Worm (Caenorhabditis elegans): ENCODE data around the gene K09D9.1.

Gene K09D9.1

ce11 chrV:4021776-4022175, 3.1 kb upstream of the K09D9.1 start, which contains the start of gene K09D9.14:
Gene K09D9.14 (minus strand): TSS chrV:4021876.
- no peak for TF ChIP-seq ref-1 (GFP tag; conservative IDR thresholded peaks at IDR 0.05)
- TF ChIP-seq klf-2 (GFP tag; conservative IDR thresholded peaks at IDR 0.05), result no peak
- no peak for TF ChIP-seq med-1 (GFP tag; optimal IDR thresholded peaks at IDR 0.05; ENCODE audit: insufficient read depth)
- TF ChIP-seq flt-1 (GFP tag; IDR thresholded peaks at IDR 0.05), result no peak
- no peak for TF ChIP-seq cog-1 (tag; optimal IDR thresholded peaks at IDR 0.05)
- no peak for TF ChIP-seq tab-1 (GFP tag; IDR thresholded peaks at IDR 0.05)
- TF ChIP-seq ztf-23 (GFP tag; IDR thresholded peaks at IDR 0.05), result no peak
- TF ChIP-seq T22C8.4 (GFP tag; IDR thresholded peaks at IDR 0.05), result no peak
- no peak for TF ChIP-seq ztf-29 (GFP tag; IDR thresholded peaks at IDR 0.05)

DNA sequence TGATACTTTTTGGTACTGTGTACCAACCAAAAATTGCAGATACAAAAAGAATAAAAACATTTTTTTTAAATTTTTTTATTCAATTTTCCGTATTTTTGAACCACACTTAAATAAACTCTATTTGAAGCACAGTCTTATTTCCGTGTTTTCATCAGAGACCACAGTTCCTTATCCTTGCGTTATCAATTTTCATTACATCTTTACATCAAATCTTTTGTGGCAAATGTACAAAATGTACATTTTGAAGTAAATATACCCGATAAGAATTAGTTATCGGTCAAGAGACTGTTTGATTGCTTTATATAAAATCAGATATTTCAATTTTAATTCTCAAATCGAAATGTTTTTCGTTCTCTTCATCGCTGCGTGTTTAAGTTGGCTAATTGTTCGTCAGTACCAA, 2.5 kb upstream of the K09D9.1 start, which contains the start of gene cyp-35A3:
Gene cyp-35A3, plus strand, starts transcription at position 301 of the 400 bp plus-strand sequence.
- no peak for TF ChIP-seq klf-2 (GFP tag; conservative IDR thresholded peaks at IDR 0.05)
- no peak for TF ChIP-seq ref-1 (GFP tag; conservative IDR thresholded peaks at IDR 0.05)
- TF ChIP-seq ztf-29 (GFP tag; IDR thresholded peaks at IDR 0.05), result no peak
- no peak for TF ChIP-seq cog-1 (tag; optimal IDR thresholded peaks at IDR 0.05)
- no peak for TF ChIP-seq flt-1 (GFP tag; IDR thresholded peaks at IDR 0.05)
- no peak for TF ChIP-seq tab-1 (GFP tag; IDR thresholded peaks at IDR 0.05)
- no peak for TF ChIP-seq med-1 (GFP tag; optimal IDR thresholded peaks at IDR 0.05; ENCODE audit: insufficient read depth)
- no peak for TF ChIP-seq ztf-23 (GFP tag; IDR thresholded peaks at IDR 0.05)

DNA sequence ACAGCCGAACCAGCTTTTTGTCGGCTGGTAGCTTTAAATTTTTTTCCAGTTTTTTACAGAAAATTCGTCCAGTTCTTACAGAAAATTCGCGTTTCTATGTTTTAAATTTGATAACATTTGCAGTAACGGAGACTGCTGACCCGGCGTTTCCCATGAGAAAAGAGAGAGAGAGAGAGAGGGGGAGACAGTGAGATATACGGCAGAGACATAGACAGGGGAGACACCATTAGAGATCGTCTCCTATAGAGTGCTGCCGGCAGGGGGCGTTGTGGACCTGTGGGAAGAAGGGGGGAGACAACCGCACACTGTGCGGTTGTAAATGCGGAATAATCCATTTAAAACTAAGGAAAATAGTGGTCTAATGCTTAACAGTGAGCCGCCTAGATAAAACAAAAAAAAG, 4.8 kb downstream of the K09D9.1 start:
- TF ChIP-seq tab-1 (GFP tag; IDR thresholded peaks at IDR 0.05) (no peak), ztf-23 (GFP tag; IDR thresholded peaks at IDR 0.05) (no peak), med-1 (GFP tag; optimal IDR thresholded peaks at IDR 0.05; ENCODE audit: insufficient read depth) (peak; percentile 16), ztf-29 (GFP tag; IDR thresholded peaks at IDR 0.05) (no peak), klf-2 (GFP tag; conservative IDR thresholded peaks at IDR 0.05) (0 out of 2 replicates have a peak, but pooled peaks have one; percentile 48), ref-1 (GFP tag; conservative IDR thresholded peaks at IDR 0.05) (0 out of 2 replicates have a peak, but pooled peaks have one; percentile 4)

DNA sequence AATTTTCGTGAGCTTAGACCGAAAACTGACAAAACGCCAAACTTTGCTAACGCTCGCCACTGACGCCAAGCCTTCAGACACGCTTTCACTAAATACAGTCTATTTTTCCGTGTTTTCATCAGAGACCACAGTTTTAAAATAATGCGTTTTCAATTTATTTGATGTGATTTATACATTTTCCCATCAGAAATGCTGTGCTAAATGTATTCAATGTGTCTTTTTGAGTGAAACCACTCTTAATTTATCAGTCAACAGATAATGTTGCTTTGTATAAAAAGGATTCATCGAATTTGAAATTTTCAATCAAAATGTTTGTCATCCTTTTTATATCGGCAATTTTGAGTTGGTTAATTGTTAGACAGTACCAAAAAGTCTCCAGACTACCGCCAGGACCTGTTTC, 6.5 kb downstream of the K09D9.1 start, which contains the start of gene cyp-35A4:
Gene cyp-35A4, plus strand, starts transcription at position 301 of the 400 bp plus-strand sequence.
- TF ChIP-seq T22C8.4 (GFP tag; IDR thresholded peaks at IDR 0.05) (no peak), cog-1 (tag; optimal IDR thresholded peaks at IDR 0.05) (no peak)

DNA sequence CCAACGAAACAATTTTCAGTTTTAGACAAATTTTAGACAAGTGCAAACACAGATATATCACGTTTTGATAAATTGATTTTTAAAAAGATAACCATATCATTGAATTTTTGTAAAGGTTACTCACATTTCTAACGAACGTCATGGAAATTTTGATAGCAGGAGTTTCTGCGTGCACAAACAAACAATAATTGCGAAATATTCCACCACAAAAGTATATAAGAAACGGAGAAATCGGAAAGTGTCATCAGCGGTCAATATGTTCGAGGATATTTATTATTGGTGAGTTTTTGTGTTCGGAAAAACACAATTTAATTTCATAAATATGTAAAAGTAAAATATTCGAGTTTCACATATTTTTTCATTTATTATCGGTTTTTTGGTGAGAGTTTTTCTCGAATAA, 9.5 kb downstream of the K09D9.1 start, which contains the start of gene C49G7.7:
Gene C49G7.7, plus strand, starts transcription at position 174 of the 400 bp plus-strand sequence.
- no peak for TF ChIP-seq ztf-29 (GFP tag; IDR thresholded peaks at IDR 0.05)

ce11 chrV:4035811-4036210, 11.0 kb downstream of the K09D9.1 start, which contains the start of gene C49G7.13:
Gene C49G7.13 (plus strand): TSS chrV:4036111.
- no peak for TF ChIP-seq klf-2 (GFP tag; conservative IDR thresholded peaks at IDR 0.05)
- no peak for TF ChIP-seq ztf-29 (GFP tag; IDR thresholded peaks at IDR 0.05)
- no peak for TF ChIP-seq ztf-23 (GFP tag; IDR thresholded peaks at IDR 0.05)
- TF ChIP-seq flt-1 (GFP tag; IDR thresholded peaks at IDR 0.05), result no peak
- TF ChIP-seq cog-1 (tag; optimal IDR thresholded peaks at IDR 0.05), result no peak
- TF ChIP-seq tab-1 (GFP tag; IDR thresholded peaks at IDR 0.05), result no peak
- no peak for TF ChIP-seq ref-1 (GFP tag; conservative IDR thresholded peaks at IDR 0.05)
- TF ChIP-seq med-1 (GFP tag; optimal IDR thresholded peaks at IDR 0.05; ENCODE audit: insufficient read depth), result no peak
- TF ChIP-seq T22C8.4 (GFP tag; IDR thresholded peaks at IDR 0.05), result no peak

ce11 chrV:4038110-4038509, 13.3 kb downstream of the K09D9.1 start, which contains the start of gene C49G7.12:
Gene C49G7.12 (plus strand): TSS chrV:4038410.
- no peak for TF ChIP-seq T22C8.4 (GFP tag; IDR thresholded peaks at IDR 0.05)

ce11 chrV:4038557-4038956, 13.7 kb downstream of the K09D9.1 start:
- TF ChIP-seq cog-1 (tag; optimal IDR thresholded peaks at IDR 0.05) (no peak), ref-1 (GFP tag; conservative IDR thresholded peaks at IDR 0.05) (no peak), flt-1 (GFP tag; IDR thresholded peaks at IDR 0.05) (no peak), ztf-29 (GFP tag; IDR thresholded peaks at IDR 0.05) (no peak)

ce11 chrV:4041853-4042424, 17.1 kb downstream of the K09D9.1 start, which contains the start of the genes C49G7.10 and irg-2:
Gene C49G7.10 (minus strand): TSS chrV:4042021.
Gene irg-2 (plus strand): TSS chrV:4042181.
- no peak for TF ChIP-seq T22C8.4 (GFP tag; IDR thresholded peaks at IDR 0.05)
- TF ChIP-seq cog-1 (tag; optimal IDR thresholded peaks at IDR 0.05), result no peak
- no peak for TF ChIP-seq tab-1 (GFP tag; IDR thresholded peaks at IDR 0.05)

DNA sequence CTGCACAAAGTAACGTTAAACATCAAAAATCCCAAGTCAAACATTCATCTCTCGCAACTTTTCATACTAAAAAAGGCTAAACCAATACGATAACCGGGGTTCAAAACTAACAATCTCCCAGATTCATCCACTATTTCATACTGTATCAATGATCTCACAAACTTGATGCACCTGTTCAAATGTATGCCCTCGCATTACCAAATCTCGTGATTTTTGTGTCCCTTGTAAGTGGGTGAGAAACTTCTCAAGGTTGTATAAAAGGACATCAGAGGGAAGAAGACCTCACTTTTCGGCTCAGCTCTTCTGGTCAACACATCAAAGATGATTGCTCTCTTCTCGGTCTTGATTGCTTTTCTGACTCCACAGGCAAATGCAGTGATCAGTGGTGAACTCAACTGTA, 18.8 kb downstream of the K09D9.1 start, which contains the start of gene phat-3:
Gene phat-3, plus strand, starts transcription at position 301 of the 400 bp plus-strand sequence.
- TF ChIP-seq tab-1 (GFP tag; IDR thresholded peaks at IDR 0.05) (no peak), med-1 (GFP tag; optimal IDR thresholded peaks at IDR 0.05; ENCODE audit: insufficient read depth) (no peak), ref-1 (GFP tag; conservative IDR thresholded peaks at IDR 0.05) (no peak), T22C8.4 (GFP tag; IDR thresholded peaks at IDR 0.05) (no peak), ztf-23 (GFP tag; IDR thresholded peaks at IDR 0.05) (no peak), klf-2 (GFP tag; conservative IDR thresholded peaks at IDR 0.05) (no peak), cog-1 (tag; optimal IDR thresholded peaks at IDR 0.05) (no peak), ztf-29 (GFP tag; IDR thresholded peaks at IDR 0.05) (no peak), flt-1 (GFP tag; IDR thresholded peaks at IDR 0.05) (no peak)

- TF ChIP-seq cog-1 (tag; optimal IDR thresholded peaks at IDR 0.05), result no peak
- no peak for TF ChIP-seq ztf-29 (GFP tag; IDR thresholded peaks at IDR 0.05)
- TF ChIP-seq ref-1 (GFP tag; conservative IDR thresholded peaks at IDR 0.05), result no peak
- TF ChIP-seq med-1 (GFP tag; optimal IDR thresholded peaks at IDR 0.05; ENCODE audit: insufficient read depth), result no peak
- no peak for TF ChIP-seq T22C8.4 (GFP tag; IDR thresholded peaks at IDR 0.05)
Observed at ce11 chrV:4046122-4046521, 21.3 kb downstream of the K09D9.1 start, which contains the start of gene phat-7. Gene phat-7 (plus strand): TSS chrV:4046422.

Data from whole organism, midembryonic.